Fruit fly (Drosophila melanogaster) S2 (cell line): ENCODE measurements around the gene Smg5.
A peak's percentile ranks its signal among the peaks of the same experiment; 100 is the strongest.

Experiments used
- CG8478 ChIP-seq: fragments of >200 bp; optimal IDR thresholded peaks from 2 replicates; lab custom pipeline; 2018
- CTCF ChIP-seq, 2 experiments: fragments of >200 bp; optimal IDR thresholded peaks; 2 replicates each; lab custom pipeline; 2018

Gene Smg5

dm6 chr2L:13903796-13904330 is 598 bp downstream of the Smg5 start:
- TF ChIP-seq CG8478 (lab: Kevin White, UChicago) (no peak), CTCF (optimal IDR thresholded peaks at IDR 0.05; lab: Kevin White, UChicago) (no peak)

DNA sequence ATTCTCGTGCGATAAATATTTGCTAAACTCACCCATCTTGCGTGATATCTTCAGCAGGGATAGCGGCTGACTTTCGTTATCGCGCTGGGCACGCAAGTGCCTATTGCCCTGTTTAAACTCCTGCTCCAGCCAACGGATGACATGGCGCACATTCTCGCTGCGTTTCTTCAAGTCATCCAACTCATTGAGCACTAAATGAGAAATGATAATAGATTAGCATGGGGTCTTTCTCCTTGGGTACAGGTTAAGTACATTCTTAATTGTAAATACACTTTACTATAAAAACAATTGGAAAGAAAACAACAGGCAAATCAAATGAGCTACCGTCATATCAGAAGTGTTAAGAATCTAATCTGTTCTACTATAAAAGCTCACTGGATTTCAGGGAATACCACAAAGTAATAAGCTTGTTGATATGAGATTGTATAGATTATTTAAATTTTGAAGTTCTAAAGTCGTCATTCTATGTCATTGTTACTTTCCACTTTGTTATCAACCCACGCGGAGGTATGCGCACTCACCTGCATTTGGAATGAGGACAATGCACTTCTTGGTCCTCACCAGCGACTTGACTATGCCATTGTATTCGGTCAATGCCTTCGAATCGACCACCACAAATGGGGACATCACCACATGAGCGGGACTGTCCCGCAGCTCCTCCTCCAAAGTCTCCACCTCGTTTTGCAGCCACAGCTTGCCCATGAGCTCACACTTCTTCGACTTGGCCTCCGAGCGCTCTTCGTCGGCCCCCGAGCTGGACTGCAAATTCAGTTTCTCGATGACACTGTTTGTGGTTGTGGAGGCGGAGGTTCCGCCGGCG is 4.1 kb downstream of the Smg5 start:
- TF ChIP-seq CG8478 (lab: Kevin White, UChicago) (no peak), CTCF (optimal IDR thresholded peaks at IDR 0.05; lab: Kevin White, UChicago) (no peak)

DNA sequence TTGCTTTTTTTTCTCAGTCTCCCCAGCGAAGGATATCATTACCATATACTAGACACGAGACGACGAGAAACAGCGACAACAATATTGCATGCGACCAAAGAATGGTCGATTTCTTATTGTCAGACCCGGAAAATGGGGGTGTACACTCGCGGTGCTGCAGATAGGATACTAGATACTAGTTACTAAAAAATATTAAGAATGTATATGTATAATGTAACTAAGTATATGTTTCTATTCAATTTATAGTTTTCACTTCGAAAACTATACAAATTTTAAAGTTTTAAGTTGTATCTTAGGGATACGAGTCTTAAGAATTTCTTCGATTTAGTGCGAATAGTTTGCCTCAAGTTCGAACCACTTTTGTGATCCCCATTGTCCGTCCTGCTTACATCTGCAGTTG is 11.0 kb downstream of the Smg5 start:
- no peak for TF ChIP-seq CG8478 (lab: Kevin White, UChicago)
- TF ChIP-seq CTCF (optimal IDR thresholded peaks at IDR 0.05; lab: Kevin White, UChicago): no peak

DNA sequence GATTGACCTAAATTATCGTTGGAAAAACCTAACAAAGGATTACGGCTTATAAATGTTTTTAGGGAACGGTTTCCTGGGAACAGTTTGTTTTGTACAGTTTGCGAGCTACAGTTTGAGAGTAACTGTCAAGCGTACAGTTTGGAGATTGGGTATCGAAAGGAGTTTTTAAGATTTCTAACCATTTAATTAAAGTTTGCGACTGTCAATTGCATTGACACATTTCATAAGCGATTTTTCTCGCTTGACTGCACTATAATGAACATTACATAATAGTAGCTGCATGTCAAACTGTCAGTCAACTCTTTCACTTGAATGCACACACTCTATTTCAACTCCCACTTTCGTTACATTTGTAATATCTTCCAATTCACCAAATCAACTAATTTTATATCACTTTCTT is 11.6 kb downstream of the Smg5 start:
- TF ChIP-seq CG8478 (lab: Kevin White, UChicago) (no peak), CTCF (optimal IDR thresholded peaks at IDR 0.05; lab: Kevin White, UChicago) (peak; percentile 11 to 28)

- TF ChIP-seq CTCF (optimal IDR thresholded peaks at IDR 0.05; lab: Kevin White, UChicago) (no peak), CG8478 (lab: Kevin White, UChicago) (no peak)
These were observed 14.5 kb downstream of the Smg5 start for dm6 chr2L:13889934-13890333.

DNA sequence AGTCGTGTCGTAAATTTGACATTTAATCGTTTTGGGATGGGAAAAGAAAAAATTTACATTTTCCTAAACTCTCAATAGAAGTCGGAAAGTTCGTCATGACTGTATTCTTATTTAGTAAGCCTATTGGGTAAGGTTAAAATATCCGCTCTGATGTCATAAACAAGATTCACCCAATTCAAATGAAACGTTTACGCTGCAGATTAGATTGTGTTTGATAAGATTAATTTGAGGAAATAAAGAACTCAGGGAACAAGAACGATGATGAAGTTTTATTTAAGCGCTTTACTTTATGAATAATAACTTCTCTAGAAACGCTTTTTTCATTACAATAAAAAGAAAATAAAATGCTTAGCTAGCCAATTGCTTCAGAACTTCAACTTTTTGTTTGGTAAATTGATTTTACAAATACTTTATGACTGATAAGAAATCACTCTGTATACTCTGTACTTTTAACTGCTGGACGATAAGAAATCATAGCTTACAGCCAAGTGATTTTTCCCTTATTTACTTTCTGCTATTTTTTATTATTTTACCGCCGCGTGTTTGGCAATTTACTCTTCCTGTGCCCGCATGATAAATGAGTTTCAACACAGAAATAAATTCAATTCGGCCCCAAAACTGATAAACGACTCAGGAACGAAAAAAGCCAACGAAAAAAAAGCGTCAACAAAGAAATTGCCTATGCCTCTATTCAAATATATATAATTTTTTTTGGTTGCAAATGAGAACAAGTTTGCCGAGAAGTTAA is 18.0 kb downstream of the Smg5 start:
- TF ChIP-seq CG8478 (lab: Kevin White, UChicago) (no peak), CTCF (optimal IDR thresholded peaks at IDR 0.05; lab: Kevin White, UChicago) (no peak)

- TF ChIP-seq CTCF (optimal IDR thresholded peaks at IDR 0.05; lab: Kevin White, UChicago) (no peak), CG8478 (lab: Kevin White, UChicago) (no peak)
These were observed 19.7 kb downstream of the Smg5 start for dm6 chr2L:13884678-13885303.

dm6 chr2L:13884063-13884656 is 20.3 kb downstream of the Smg5 start:
- TF ChIP-seq CTCF (optimal IDR thresholded peaks at IDR 0.05; lab: Kevin White, UChicago): no peak
- TF ChIP-seq CG8478 (lab: Kevin White, UChicago): no peak

DNA sequence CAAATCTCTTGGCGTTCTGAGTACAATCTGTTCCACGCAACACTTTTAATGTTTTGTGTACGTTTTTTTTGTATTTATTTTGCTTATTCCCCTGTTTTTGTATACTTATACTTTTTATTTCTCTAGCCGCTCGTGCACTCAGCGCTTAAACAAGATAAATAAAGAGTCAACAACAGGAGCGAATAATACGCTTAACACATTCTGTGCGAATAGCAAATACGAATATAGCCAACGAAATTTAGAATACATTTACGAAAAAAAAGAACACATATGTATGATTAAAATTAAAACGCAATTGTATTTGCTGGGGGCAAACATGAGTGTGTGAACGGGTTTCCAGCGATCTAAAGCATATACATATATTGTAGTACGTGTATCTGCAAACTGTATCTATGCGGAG is 22.5 kb downstream of the Smg5 start:
- TF ChIP-seq CG8478 (lab: Kevin White, UChicago) (no peak), CTCF (optimal IDR thresholded peaks at IDR 0.05; lab: Kevin White, UChicago) (no peak)

DNA sequence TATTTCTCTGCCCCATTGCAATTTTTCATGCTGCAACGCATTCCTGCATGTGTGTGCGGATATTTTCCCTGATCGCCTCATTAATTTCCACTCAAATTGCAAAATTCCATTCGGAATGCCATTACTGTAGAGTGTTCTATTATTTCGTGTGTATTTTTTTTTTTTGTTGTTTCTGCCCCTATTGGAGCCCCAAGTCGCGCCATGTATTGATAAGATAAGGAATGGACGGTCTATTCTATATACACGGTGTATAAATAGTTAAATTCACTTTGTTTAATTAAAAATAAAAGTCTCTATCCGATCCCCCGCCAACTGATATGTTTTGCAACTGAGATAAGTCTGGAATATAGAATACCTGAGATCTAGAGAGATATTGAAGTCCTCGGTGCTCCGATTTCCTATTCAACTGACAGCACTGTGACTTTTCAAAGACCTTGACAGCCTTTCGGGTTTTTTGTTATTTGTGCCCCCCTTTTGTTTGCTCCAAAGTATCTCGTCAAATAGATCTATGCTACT is 23.0 kb downstream of the Smg5 start:
- TF ChIP-seq CTCF (optimal IDR thresholded peaks at IDR 0.05; lab: Kevin White, UChicago) (no peak), CG8478 (lab: Kevin White, UChicago) (no peak)

dm6 chr2L:13878801-13879200 is 25.7 kb downstream of the Smg5 start:
- no peak for TF ChIP-seq CTCF (optimal IDR thresholded peaks at IDR 0.05; lab: Kevin White, UChicago)
- TF ChIP-seq CG8478 (lab: Kevin White, UChicago): no peak

DNA sequence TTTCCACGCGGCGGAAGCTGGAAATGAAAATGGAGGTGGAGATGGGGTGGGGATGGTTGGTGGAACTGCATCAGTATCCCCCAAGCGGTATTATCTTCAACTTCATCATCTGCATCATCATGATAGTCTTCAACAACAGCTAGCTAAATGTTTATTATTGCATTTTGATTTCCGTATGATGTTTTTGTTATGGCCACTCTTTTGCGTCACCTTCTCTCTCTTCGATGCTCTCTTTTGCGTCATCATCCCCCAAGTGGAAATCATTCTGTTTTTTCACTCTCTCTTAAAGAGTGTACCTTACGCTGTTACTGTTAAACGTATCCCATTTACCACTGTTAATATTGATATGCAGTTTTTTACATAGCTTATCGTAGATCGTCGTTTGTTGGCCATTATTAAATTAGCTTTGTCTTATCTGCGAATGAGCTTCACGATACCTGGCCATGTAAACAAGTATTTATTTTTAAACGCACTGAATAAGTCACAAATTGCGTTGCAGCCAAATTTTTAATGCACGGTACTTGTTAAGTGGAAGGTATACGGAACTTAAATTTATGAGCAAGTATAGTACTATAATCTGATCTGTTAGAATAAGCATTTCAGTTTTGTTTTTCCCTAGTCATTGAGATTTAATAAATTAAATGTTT is 26.4 kb downstream of the Smg5 start:
- TF ChIP-seq CG8478 (lab: Kevin White, UChicago): no peak

- TF ChIP-seq CG8478 (lab: Kevin White, UChicago): no peak
- TF ChIP-seq CTCF (optimal IDR thresholded peaks at IDR 0.05; lab: Kevin White, UChicago): no peak
These were observed 27.8 kb downstream of the Smg5 start for dm6 chr2L:13876698-13877097.

DNA sequence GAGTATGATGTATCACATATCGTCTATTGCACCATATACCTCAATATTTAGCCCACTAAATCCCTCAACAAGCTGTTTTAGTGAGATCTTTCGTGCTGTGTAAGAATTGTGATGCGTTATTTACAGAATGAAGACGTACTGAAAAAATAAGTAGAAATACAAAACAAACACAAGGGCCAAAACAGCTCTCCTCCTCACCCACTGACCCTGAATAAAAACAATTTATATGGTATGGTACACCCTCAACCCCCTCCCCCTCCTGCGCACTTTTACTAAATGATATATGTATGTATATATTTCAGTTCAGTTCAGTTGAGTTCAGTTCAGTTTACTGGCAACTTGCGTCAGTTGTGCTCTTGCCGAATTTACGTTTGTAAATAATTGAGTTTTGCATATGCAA is 31.3 kb downstream of the Smg5 start:
- TF ChIP-seq CG8478 (lab: Kevin White, UChicago) (no peak), CTCF (optimal IDR thresholded peaks at IDR 0.05; lab: Kevin White, UChicago) (no peak)
